Fruit fly (Drosophila melanogaster) whole organism, embryonic: ENCODE data around the gene CG12301.
A peak's percentile ranks its signal among the peaks of the same experiment; 100 is the strongest.

ENCODE experiments used
- Bgb ChIP-seq: fragments of 200-800 bp; sonication (Bioruptor generic); IDR thresholded peaks from 2 replicates; pipeline ENCODE4 v1.3.6; 2022; ENCODE audit warnings: missing biosample characterization, missing genetic modification characterization; ENCODE audit not compliant: partially characterized antibody
- CG1024 ChIP-seq: fragments of 200-800 bp; sonication (Bioruptor generic); IDR thresholded peaks from 2 replicates; pipeline ENCODE4 v1.3.6; 2022; ENCODE audit warnings: missing biosample characterization, missing genetic modification characterization
- CG10543 ChIP-seq: fragments of 200-800 bp; sonication (Bioruptor generic); optimal IDR thresholded peaks from 3 replicates; lab custom pipeline; 2017; ENCODE audit warnings: missing biosample characterization, mild to moderate bottlenecking, missing genetic modification characterization, moderate library complexity
- CG11696 ChIP-seq: fragments of 200-800 bp; sonication (Bioruptor generic); IDR thresholded peaks from 2 replicates; pipeline ENCODE4 v1.3.6; 2022; ENCODE audit warnings: missing biosample characterization, missing genetic modification characterization
- CG12391 ChIP-seq: fragments of 200-800 bp; sonication (Bioruptor generic); optimal IDR thresholded peaks from 3 replicates; lab custom pipeline; 2018; ENCODE audit warnings: missing biosample characterization, mild to moderate bottlenecking, missing genetic modification characterization, moderate library complexity
- CG13424 ChIP-seq: fragments of 200-800 bp; sonication (Bioruptor generic); optimal IDR thresholded peaks from 2 replicates; lab custom pipeline; 2019; ENCODE audit warnings: missing biosample characterization, mild to moderate bottlenecking, missing genetic modification characterization, moderate library complexity
- CG13775 ChIP-seq: fragments of 200-800 bp; sonication (Bioruptor generic); optimal IDR thresholded peaks from 3 replicates; lab custom pipeline; 2017; ENCODE audit warnings: missing biosample characterization, mild to moderate bottlenecking, missing genetic modification characterization
- CG14860 ChIP-seq: fragments of 200-800 bp; sonication (Bioruptor generic); IDR thresholded peaks from 3 replicates; pipeline ENCODE4 v1.3.6; 2022; ENCODE audit warnings: missing biosample characterization, missing genetic modification characterization; ENCODE audit not compliant: partially characterized antibody
- CG14965 ChIP-seq: fragments of 200-800 bp; sonication (Bioruptor generic); optimal IDR thresholded peaks from 2 replicates; lab custom pipeline; 2016; ENCODE audit warnings: missing biosample characterization, missing genetic modification characterization, borderline replicate concordance
- CG17802 ChIP-seq: fragments of 200-800 bp; sonication (Bioruptor generic); optimal IDR thresholded peaks from 2 replicates; lab custom pipeline; 2018; ENCODE audit warnings: missing biosample characterization, mild to moderate bottlenecking, missing genetic modification characterization, moderate library complexity
- CG18764 ChIP-seq: fragments of 200-800 bp; sonication (Bioruptor generic); optimal IDR thresholded peaks from 3 replicates; lab custom pipeline; 2016; ENCODE audit warnings: missing biosample characterization, missing genetic modification characterization
- CG2875 ChIP-seq: fragments of 200-800 bp; sonication (Bioruptor generic); optimal IDR thresholded peaks from 2 replicates; lab custom pipeline; 2017; ENCODE audit warnings: missing biosample characterization, mild to moderate bottlenecking, missing genetic modification characterization, missing genetic modification reagents
- CG3281 ChIP-seq: fragments of 200-800 bp; sonication (Bioruptor generic); optimal IDR thresholded peaks from 3 replicates; lab custom pipeline; 2017; ENCODE audit warnings: missing biosample characterization, mild to moderate bottlenecking, missing genetic modification characterization
- CG4328 ChIP-seq: fragments of 200-800 bp; sonication (Bioruptor generic); optimal IDR thresholded peaks from 3 replicates; lab custom pipeline; 2017; ENCODE audit warnings: missing biosample characterization, missing genetic modification reagents, missing genetic modification characterization
- CG5245 ChIP-seq: fragments of 200-800 bp; sonication (Bioruptor generic); optimal IDR thresholded peaks from 3 replicates; lab custom pipeline; 2016; ENCODE audit warnings: missing biosample characterization, missing genetic modification characterization
- CG6254 ChIP-seq: fragments of 200-800 bp; sonication (Bioruptor generic); optimal IDR thresholded peaks from 3 replicates; lab custom pipeline; 2017; ENCODE audit warnings: mild to moderate bottlenecking, missing biosample characterization, missing genetic modification reagents, missing genetic modification characterization
- CG6654 ChIP-seq: fragments of 200-800 bp; sonication (Bioruptor generic); optimal IDR thresholded peaks from 2 replicates; lab custom pipeline; 2017; ENCODE audit warnings: missing biosample characterization, mild to moderate bottlenecking, missing genetic modification characterization
- CG7357 ChIP-seq: fragments of 200-800 bp; sonication (Bioruptor generic); IDR thresholded peaks from 3 replicates; pipeline ENCODE4 v1.3.6; 2022; ENCODE audit warnings: missing biosample characterization, missing genetic modification characterization
- CG8089 ChIP-seq: fragments of 200-800 bp; sonication (Bioruptor generic); optimal IDR thresholded peaks from 3 replicates; lab custom pipeline; 2016; ENCODE audit warnings: missing biosample characterization, missing genetic modification characterization
- CG8944 ChIP-seq: fragments of 200-800 bp; sonication (Bioruptor generic); optimal IDR thresholded peaks from 3 replicates; lab custom pipeline; 2016; ENCODE audit warnings: missing biosample characterization, missing genetic modification characterization
- CHES-1-like ChIP-seq: fragments of 200-800 bp; sonication (Bioruptor generic); optimal IDR thresholded peaks from 2 replicates; lab custom pipeline; 2016; ENCODE audit warnings: missing biosample characterization, missing genetic modification characterization
- E2f1 ChIP-seq: fragments of 200-800 bp; sonication (Bioruptor generic); IDR thresholded peaks from 2 replicates; pipeline ENCODE4 v1.3.6; 2022; ENCODE audit warnings: missing biosample characterization, missing genetic modification characterization
- Eip74EF ChIP-seq, 2 experiments: fragments of 200-800 bp in 1 of 2; fragments of >200 bp in 1 of 2; sonication (Bioruptor generic) in 1 of 2; optimal IDR thresholded peaks; 2 replicates each; lab custom pipeline; 2017 to 2019; ENCODE audit warnings: missing biosample characterization in 2 of 2, missing genetic modification characterization in 2 of 2, mild to moderate bottlenecking in 1 of 2, moderate library complexity in 1 of 2
- Ets97D ChIP-seq: fragments of 200-800 bp; sonication (Bioruptor generic); optimal IDR thresholded peaks from 3 replicates; lab custom pipeline; 2016; ENCODE audit warnings: missing biosample characterization, missing genetic modification characterization
- Fer1 ChIP-seq: fragments of 200-800 bp; sonication (Bioruptor generic); optimal IDR thresholded peaks from 2 replicates; lab custom pipeline; 2017; ENCODE audit warnings: missing biosample characterization, mild to moderate bottlenecking, missing genetic modification characterization
- HLH54F ChIP-seq: fragments of 200-800 bp; sonication (Bioruptor generic); optimal IDR thresholded peaks from 3 replicates; lab custom pipeline; 2016; ENCODE audit warnings: missing biosample characterization, missing genetic modification characterization
- Hmr ChIP-seq: fragments of 200-800 bp; sonication (Bioruptor generic); optimal IDR thresholded peaks from 3 replicates; lab custom pipeline; 2017; ENCODE audit warnings: mild to moderate bottlenecking, missing biosample characterization, missing genetic modification reagents, missing genetic modification characterization
- MBD-R2 ChIP-seq: fragments of 200-800 bp; sonication (Bioruptor generic); IDR thresholded peaks from 2 replicates; pipeline ENCODE4 v1.3.6; 2022; ENCODE audit warnings: missing biosample characterization, missing genetic modification characterization
- Mad ChIP-seq: fragments of 200-800 bp; sonication (Bioruptor generic); optimal IDR thresholded peaks from 2 replicates; lab custom pipeline; 2016; ENCODE audit warnings: missing biosample characterization, missing genetic modification characterization
- NC2β ChIP-seq: fragments of 200-800 bp; sonication (Bioruptor generic); optimal IDR thresholded peaks from 2 replicates; lab custom pipeline; 2016; ENCODE audit warnings: missing biosample characterization, missing genetic modification characterization
- NFAT ChIP-seq: fragments of 200-800 bp; sonication (Bioruptor generic); IDR thresholded peaks from 2 replicates; pipeline ENCODE4 v1.3.6; 2022; ENCODE audit warnings: missing biosample characterization, missing genetic modification characterization
- Nf-YB ChIP-seq: fragments of 200-800 bp; sonication (Bioruptor generic); optimal IDR thresholded peaks from 3 replicates; lab custom pipeline; 2019; ENCODE audit warnings: missing biosample characterization, mild to moderate bottlenecking, missing genetic modification characterization, moderate library complexity
- Pdp1 ChIP-seq, 2 experiments: fragments of 200-800 bp; sonication (Bioruptor generic); optimal IDR thresholded peaks; 3 replicates each; lab custom pipeline; 2016; ENCODE audit warnings: missing biosample characterization in 2 of 2, missing genetic modification characterization in 2 of 2, mild to moderate bottlenecking in 1 of 2, moderate library complexity in 1 of 2
- Ptx1 ChIP-seq: fragments of 200-800 bp; sonication (Bioruptor generic); IDR thresholded peaks from 2 replicates; pipeline ENCODE4 v1.3.6; 2022; ENCODE audit warnings: missing biosample characterization, missing genetic modification characterization
- Rx ChIP-seq: fragments of 200-800 bp; sonication (Bioruptor generic); IDR thresholded peaks from 2 replicates; pipeline ENCODE4 v1.3.6; 2022; ENCODE audit warnings: missing biosample characterization, missing genetic modification characterization
- Sin3A ChIP-seq: fragments of >200 bp; optimal IDR thresholded peaks from 2 replicates; lab custom pipeline; 2018
- ab ChIP-seq: fragments of 200-800 bp; sonication (Bioruptor generic); optimal IDR thresholded peaks from 2 replicates; lab custom pipeline; 2016; ENCODE audit warnings: missing biosample characterization, missing genetic modification characterization
- ase ChIP-seq: fragments of 200-800 bp; sonication (Bioruptor generic); IDR thresholded peaks from 3 replicates; pipeline ENCODE4 v1.3.6; 2022; ENCODE audit warnings: missing biosample characterization, missing genetic modification characterization
- crc ChIP-seq: fragments of 200-800 bp; sonication (Bioruptor generic); optimal IDR thresholded peaks from 2 replicates; lab custom pipeline; 2016; ENCODE audit warnings: missing biosample characterization, missing genetic modification characterization
- crol ChIP-seq: fragments of 200-800 bp; sonication (Bioruptor generic); IDR thresholded peaks from 2 replicates; pipeline ENCODE4 v1.3.6; 2022; ENCODE audit warnings: missing biosample characterization, missing genetic modification characterization
- dati ChIP-seq: fragments of 200-800 bp; sonication (Bioruptor generic); IDR thresholded peaks from 2 replicates; pipeline ENCODE4 v1.3.6; 2022; ENCODE audit warnings: missing biosample characterization, missing genetic modification characterization
- dm ChIP-seq: fragments of 200-800 bp; sonication (Bioruptor generic); optimal IDR thresholded peaks from 3 replicates; lab custom pipeline; 2016; ENCODE audit warnings: missing biosample characterization, missing genetic modification characterization
- dpn ChIP-seq, 2 experiments: fragments of 200-800 bp; sonication (Bioruptor generic); optimal IDR thresholded peaks; 3 replicates each; lab custom pipeline; 2016; ENCODE audit warnings: missing biosample characterization in 2 of 2, missing genetic modification characterization in 2 of 2
- gce ChIP-seq: fragments of 200-800 bp; sonication (Bioruptor generic); IDR thresholded peaks from 3 replicates; pipeline ENCODE4 v1.3.6; 2022; ENCODE audit warnings: missing biosample characterization, missing genetic modification characterization
- hth ChIP-seq: fragments of >200 bp; optimal IDR thresholded peaks from 2 replicates; lab custom pipeline; 2017; ENCODE audit warnings: inconsistent platforms
- inv ChIP-seq: fragments of 200-800 bp; sonication (Bioruptor generic); IDR thresholded peaks from 2 replicates; pipeline ENCODE4 v1.3.6; 2022; ENCODE audit warnings: missing biosample characterization, missing genetic modification characterization; ENCODE audit not compliant: partially characterized antibody
- kah ChIP-seq: fragments of 200-800 bp; sonication (Bioruptor generic); optimal IDR thresholded peaks from 2 replicates; lab custom pipeline; 2018; ENCODE audit warnings: missing biosample characterization, mild to moderate bottlenecking, missing genetic modification characterization
- lilli ChIP-seq: fragments of 200-800 bp; sonication (Bioruptor generic); optimal IDR thresholded peaks from 3 replicates; lab custom pipeline; 2016; ENCODE audit warnings: missing biosample characterization, missing genetic modification characterization
- ssp ChIP-seq: fragments of 200-800 bp; sonication (Bioruptor generic); IDR thresholded peaks from 2 replicates; pipeline ENCODE4 v1.3.6; 2022; ENCODE audit warnings: missing biosample characterization, missing genetic modification characterization
- stwl ChIP-seq: fragments of 200-800 bp; sonication (Bioruptor generic); optimal IDR thresholded peaks from 3 replicates; lab custom pipeline; 2018; ENCODE audit warnings: missing biosample characterization, mild to moderate bottlenecking, missing genetic modification characterization, moderate library complexity
- tap ChIP-seq: fragments of 200-800 bp; optimal IDR thresholded peaks from 3 replicates; lab custom pipeline; 2019; ENCODE audit warnings: missing biosample characterization, mild to moderate bottlenecking, missing genetic modification characterization, moderate library complexity

The CG12301 gene

dm6 chr3L:15580487-15580886 lies at the start of gene CG12301, which contains the start of gene mrn (continued):
- peak; percentile 33 for TF ChIP-seq NC2β (GFP tag; lab: Kevin White, UChicago)
- TF ChIP-seq CG13775 (GFP tag; lab: Kevin White, UChicago) = peak; percentile 89
- TF ChIP-seq Ets97D (GFP tag; lab: Kevin White, UChicago) = peak; percentile 64
- peak; percentile 88 for TF ChIP-seq dm (GFP tag; lab: Kevin White, UChicago)
- TF ChIP-seq CG10543 (GFP tag; lab: Kevin White, UChicago) = no peak
- TF ChIP-seq tap (tag; lab: Kevin White, UChicago) = no peak
- TF ChIP-seq crc (GFP tag; lab: Kevin White, UChicago) = no peak
- TF ChIP-seq CG2875 (GFP tag; lab: Kevin White, UChicago) = no peak
- TF ChIP-seq kah (GFP tag; lab: Kevin White, UChicago) = peak; percentile 69
- TF ChIP-seq CG6654 (GFP tag; lab: Kevin White, UChicago) = peak; percentile 14
- peak; percentile 34; the same call in 1 of the 2 replicates for TF ChIP-seq CG1024 (GFP tag; lab: Robert Waterston, UW)
- no peak for TF ChIP-seq Eip74EF (GFP tag; optimal IDR thresholded peaks at IDR 0.05; lab: Kevin White, UChicago)
- TF ChIP-seq MBD-R2 = peak; percentile 99
- TF ChIP-seq inv (GFP tag; lab: Robert Waterston, UW) = peak; percentile 93
- TF ChIP-seq CG14965 (GFP tag; lab: Kevin White, UChicago) = no peak
- peak; percentile 88 for TF ChIP-seq NFAT (GFP tag; lab: Robert Waterston, UW)
- peak; percentile 50 for TF ChIP-seq CG5245
- TF ChIP-seq ase = peak; percentile 95
- TF ChIP-seq ssp (GFP tag; lab: Robert Waterston, UW) = peak; percentile 84
- peak; percentile 71 to 82 for TF ChIP-seq dpn (GFP tag; optimal IDR thresholded peaks at IDR 0.05; lab: Kevin White, UChicago)
- peak; percentile 87 for TF ChIP-seq Ptx1 (GFP tag; lab: Robert Waterston, UW)
- peak; percentile 3 for TF ChIP-seq CG8089 (GFP tag; lab: Kevin White, UChicago)
- peak in 1 of 2 experiments; percentile 76 for TF ChIP-seq Pdp1 (GFP tag; optimal IDR thresholded peaks at IDR 0.05; lab: Kevin White, UChicago)
- TF ChIP-seq Rx = peak; percentile 90
- TF ChIP-seq CG7357 (GFP tag; lab: Robert Waterston, UW) = peak; percentile 86
- peak; percentile 84 for TF ChIP-seq dati (GFP tag; lab: Robert Waterston, UW)
- TF ChIP-seq Sin3A = peak; percentile 92
- no peak for TF ChIP-seq ab (GFP tag; lab: Kevin White, UChicago)
- peak; percentile 72 for TF ChIP-seq CG13424
- peak; percentile 81 for TF ChIP-seq HLH54F (GFP tag; lab: Kevin White, UChicago)
- peak; percentile 87 for TF ChIP-seq lilli (GFP tag; lab: Kevin White, UChicago)
- TF ChIP-seq CG3281 (GFP tag; lab: Kevin White, UChicago) = peak; percentile 83
- TF ChIP-seq E2f1 (GFP tag; lab: Robert Waterston, UW) = peak; percentile 91
- peak; percentile 59 for TF ChIP-seq CHES-1-like (GFP tag; lab: Kevin White, UChicago)
- peak; percentile 47; the same call in 1 of the 2 replicates for TF ChIP-seq CG11696 (GFP tag; lab: Robert Waterston, UW)
- TF ChIP-seq Fer1 (GFP tag; lab: Kevin White, UChicago) = peak; percentile 76
- TF ChIP-seq CG17802 (tag; lab: Kevin White, UChicago) = peak; percentile 51
- peak; percentile 22 for TF ChIP-seq CG8944 (GFP tag; lab: Kevin White, UChicago)
- no peak for TF ChIP-seq hth (lab: Kevin White, UChicago)
- TF ChIP-seq gce (GFP tag; lab: Robert Waterston, UW) = peak; percentile 83; the same call in 2 of the 3 replicates
- no peak for TF ChIP-seq Hmr (GFP tag; lab: Kevin White, UChicago)
- no peak for TF ChIP-seq CG6254 (GFP tag; lab: Kevin White, UChicago)
- TF ChIP-seq CG12391 = peak; percentile 81
- TF ChIP-seq CG18764 (GFP tag; lab: Kevin White, UChicago) = no peak
- TF ChIP-seq Nf-YB (GFP tag; lab: Kevin White, UChicago) = no peak
- TF ChIP-seq Bgb (GFP tag; lab: Robert Waterston, UW) = peak; percentile 87
- TF ChIP-seq CG4328 (GFP tag; lab: Kevin White, UChicago) = no peak
- TF ChIP-seq crol (GFP tag; lab: Robert Waterston, UW) = no peak
- TF ChIP-seq CG14860 (GFP tag; lab: Robert Waterston, UW) = peak; percentile 95
- peak; percentile 66 for TF ChIP-seq stwl (tag; lab: Kevin White, UChicago)
- TF ChIP-seq Mad (GFP tag; lab: Kevin White, UChicago) = peak; percentile 70
